Fruit fly (Drosophila melanogaster) whole organism, adult: Measurements from ENCODE around the gene CG14431.

Experiments
- CG11617 ChIP-seq: fragments of 200-800 bp; sonication (Bioruptor generic); optimal IDR thresholded peaks from 2 replicates; lab custom pipeline; 2017; ENCODE audit warnings: mild to moderate bottlenecking, missing biosample characterization, missing genetic modification reagents, missing genetic modification characterization
- CG12768 ChIP-seq: fragments of 200-800 bp; sonication (Bioruptor generic); optimal IDR thresholded peaks from 2 replicates; lab custom pipeline; 2017; ENCODE audit warnings: missing biosample characterization, missing genetic modification characterization, mild to moderate bottlenecking, moderate library complexity, missing genetic modification reagents
- CG33017 ChIP-seq: fragments of 200-800 bp; sonication (Bioruptor generic); optimal IDR thresholded peaks from 2 replicates; lab custom pipeline; 2018; ENCODE audit warnings: missing biosample characterization, mild to moderate bottlenecking, missing genetic modification characterization, moderate library complexity
- CG5204 ChIP-seq: fragments of 200-800 bp; sonication (Bioruptor generic); optimal IDR thresholded peaks from 2 replicates; lab custom pipeline; 2016; ENCODE audit warnings: missing biosample characterization, missing genetic modification characterization
- CG7101 ChIP-seq: fragments of 200-800 bp; sonication (Bioruptor generic); optimal IDR thresholded peaks from 2 replicates; lab custom pipeline; 2018; ENCODE audit warnings: missing biosample characterization, mild to moderate bottlenecking, missing genetic modification characterization, moderate library complexity
- Clk ChIP-seq: fragments of 200-800 bp; sonication (Bioruptor generic); optimal IDR thresholded peaks from 2 replicates; lab custom pipeline; 2017; ENCODE audit warnings: missing biosample characterization, missing genetic modification characterization
- Hr96 ChIP-seq: fragments of 200-800 bp; sonication (Bioruptor generic); optimal IDR thresholded peaks from 2 replicates; lab custom pipeline; 2016; ENCODE audit warnings: missing biosample characterization, missing genetic modification characterization
- cnc ChIP-seq, 2 experiments: fragments of >200 bp; optimal IDR thresholded peaks; 2 replicates each; lab custom pipeline; 2017
- pad ChIP-seq: fragments of 200-800 bp; sonication (Bioruptor generic); optimal IDR thresholded peaks from 3 replicates; lab custom pipeline; 2017; ENCODE audit warnings: missing biosample characterization, missing genetic modification characterization, mild to moderate bottlenecking, moderate library complexity, missing genetic modification reagents

DNA sequence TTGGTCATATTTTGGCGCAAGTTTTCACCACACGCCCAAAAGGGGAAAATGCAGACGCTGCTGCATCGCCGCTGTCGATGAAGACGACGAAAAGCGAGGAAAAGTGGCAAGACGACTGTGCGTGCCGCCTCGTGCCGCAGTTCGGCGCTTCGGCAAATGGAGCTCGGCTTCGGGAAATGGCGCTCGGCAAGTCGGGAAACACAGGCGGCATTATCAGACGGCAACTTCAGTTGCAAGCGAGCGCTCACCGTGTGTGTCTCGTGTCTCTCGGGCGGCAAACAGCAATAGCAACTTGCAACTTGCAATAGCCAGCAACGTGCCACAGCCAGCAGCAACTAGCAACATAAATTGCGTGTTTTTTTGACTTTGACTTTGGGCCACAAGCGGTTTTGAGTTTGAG, at the start of gene CG14431:
- TF ChIP-seq Hr96 (GFP tag; lab: Kevin White, UChicago) (no peak), CG7101 (tag; lab: Kevin White, UChicago) (no peak), cnc (optimal IDR thresholded peaks at IDR 0.05; lab: Kevin White, UChicago) (no peak), CG5204 (no peak), CG12768 (GFP tag; lab: Kevin White, UChicago) (no peak), CG11617 (no peak), Clk (GFP tag; lab: Kevin White, UChicago) (no peak), pad (GFP tag; lab: Kevin White, UChicago) (no peak), CG33017 (tag; lab: Kevin White, UChicago) (no peak)
